Worm (Caenorhabditis elegans): ENCODE data around the gene mans-2.
A peak's percentile ranks its signal among the peaks of the same experiment; 100 is the strongest.

mans-2 gene

ce11 chrV:11940329-11940728, 45.0 kb downstream of the mans-2 start:
- no peak for TF ChIP-seq unc-62 (GFP tag; optimal IDR thresholded peaks at IDR 0.05)
- TF ChIP-seq Y55F3AM.14 (GFP tag; optimal IDR thresholded peaks at IDR 0.05) = no peak
- TF ChIP-seq zag-1 (tag; optimal IDR thresholded peaks at IDR 0.05) = no peak

ce11 chrV:11937710-11938109, 47.6 kb downstream of the mans-2 start, which contains the start of gene gpla-1:
TSS of gene gpla-1 (minus strand) at chrV:11937810.
- no peak for TF ChIP-seq unc-55 (GFP tag; optimal IDR thresholded peaks at IDR 0.05)
- no peak for TF ChIP-seq mdl-1 (tag; optimal IDR thresholded peaks at IDR 0.05)
- no peak for TF ChIP-seq Y55F3AM.14 (GFP tag; optimal IDR thresholded peaks at IDR 0.05)
- TF ChIP-seq elt-3 (tag; optimal IDR thresholded peaks at IDR 0.05) = no peak
- TF ChIP-seq lsy-2 (tag; optimal IDR thresholded peaks at IDR 0.05) = no peak
- TF ChIP-seq lin-13 (GFP tag; optimal IDR thresholded peaks at IDR 0.05) = no peak
- TF ChIP-seq nhr-129 (tag; optimal IDR thresholded peaks at IDR 0.05) = no peak
- TF ChIP-seq elt-1 (tag; optimal IDR thresholded peaks at IDR 0.05) = no peak
- TF ChIP-seq nhr-77 (tag; optimal IDR thresholded peaks at IDR 0.05) = no peak
- TF ChIP-seq aly-2 (tag; optimal IDR thresholded peaks at IDR 0.05) = no peak
- TF ChIP-seq peb-1 (tag; optimal IDR thresholded peaks at IDR 0.05) = no peak
- TF ChIP-seq nhr-25 (tag; optimal IDR thresholded peaks at IDR 0.05) = no peak
- TF ChIP-seq nhr-10 (tag; optimal IDR thresholded peaks at IDR 0.05) = no peak
- no peak for TF ChIP-seq lin-11 (tag; optimal IDR thresholded peaks at IDR 0.05)
- no peak for TF ChIP-seq F13H6.1 (tag; optimal IDR thresholded peaks at IDR 0.05)
- TF ChIP-seq sma-9 (GFP tag; optimal IDR thresholded peaks at IDR 0.05) = no peak
- no peak for TF ChIP-seq sma-9 (tag; optimal IDR thresholded peaks at IDR 0.05)
- no peak for TF ChIP-seq C34F6.9 (tag; optimal IDR thresholded peaks at IDR 0.05)
- TF ChIP-seq nhr-12 (tag; optimal IDR thresholded peaks at IDR 0.05) = no peak
- TF ChIP-seq ceh-16 (tag; optimal IDR thresholded peaks at IDR 0.05) = no peak

ce11 chrV:11934848-11935247, 50.4 kb downstream of the mans-2 start, which contains the start of gene F58H1.8:
TSS of gene F58H1.8 (plus strand) at chrV:11935148.
- TF ChIP-seq ceh-16 (tag; optimal IDR thresholded peaks at IDR 0.05) = no peak
- TF ChIP-seq nhr-77 (tag; optimal IDR thresholded peaks at IDR 0.05) = no peak
- TF ChIP-seq mbf-1 (tag; optimal IDR thresholded peaks at IDR 0.05) = no peak

ce11 chrV:11933196-11934028, 51.9 kb downstream of the mans-2 start, which contains the start of the genes aman-2 and F58H1.3:
TSS of gene aman-2 (minus strand) at chrV:11933246.
TSS of gene F58H1.3 (plus strand) at chrV:11933978.
- TF ChIP-seq F13H6.1 (tag; optimal IDR thresholded peaks at IDR 0.05) (no peak), snpc-4 (tag; optimal IDR thresholded peaks at IDR 0.05) (peak; percentile 11), unc-55 (GFP tag; optimal IDR thresholded peaks at IDR 0.05) (peak; percentile 66), skn-1 (tag; optimal IDR thresholded peaks at IDR 0.05) (no peak), fos-1 (tag; optimal IDR thresholded peaks at IDR 0.05) (peak; percentile 6), C34F6.9 (tag; optimal IDR thresholded peaks at IDR 0.05) (peak; percentile 82), crh-2 (tag; optimal IDR thresholded peaks at IDR 0.05) (peak; percentile 26), nhr-11 (tag; optimal IDR thresholded peaks at IDR 0.05) (no peak), lsy-2 (tag; optimal IDR thresholded peaks at IDR 0.05) (peak in 1 of 2 experiments; percentile 70), ztf-11 (tag; optimal IDR thresholded peaks at IDR 0.05) (no peak), nhr-129 (tag; optimal IDR thresholded peaks at IDR 0.05) (peak; percentile 37), lin-13 (GFP tag; optimal IDR thresholded peaks at IDR 0.05) (peak; percentile 36), ceh-82 (tag; optimal IDR thresholded peaks at IDR 0.05) (no peak), sma-3 (GFP tag; optimal IDR thresholded peaks at IDR 0.05) (peak; percentile 60)
